Worm (Caenorhabditis elegans): ENCODE data around the gene zip-1.

- TF ChIP-seq efl-1 (GFP tag; optimal IDR thresholded peaks at IDR 0.05) (no peak), cebp-1 (GFP tag; IDR thresholded peaks at IDR 0.05) (no peak), cebp-1 (tag; optimal IDR thresholded peaks at IDR 0.05) (no peak), Y95B8A.8 (GFP tag; IDR thresholded peaks at IDR 0.05) (no peak), rpc-1 (optimal IDR thresholded peaks at IDR 0.05) (no peak), rpc-1 (tag; optimal IDR thresholded peaks at IDR 0.05) (no peak), lsl-1 (GFP tag; optimal IDR thresholded peaks at IDR 0.05) (no peak), snpc-1.3 (tag; optimal IDR thresholded peaks at IDR 0.05; ENCODE audit: insufficient read depth) (no peak), pha-4 (tag; optimal IDR thresholded peaks at IDR 0.05) (no peak), F23B12.7 (tag; optimal IDR thresholded peaks at IDR 0.05; ENCODE audit: insufficient read depth) (no peak), madf-10 (tag; optimal IDR thresholded peaks at IDR 0.05) (no peak)
Measured at ce11 chrIII:12388106-12388505, 54.6 kb downstream of the zip-1 start.

Data from whole organism, young adult.